Worm (Caenorhabditis elegans) whole organism, early embryonic: ENCODE measurements around the gene saps-1.

Source experiments
- B0310.2 ChIP-seq: sonication (generic microtip); optimal IDR thresholded peaks from 2 replicates; lab custom pipeline; 2016; ENCODE audit warnings: mild to moderate bottlenecking, missing genetic modification characterization, missing compliant biosample characterization
- F13C5.2 ChIP-seq: sonication (generic microtip); optimal IDR thresholded peaks from 2 replicates; lab custom pipeline; 2017; ENCODE audit warnings: mild to moderate bottlenecking, missing genetic modification characterization, inconsistent platforms, missing compliant biosample characterization
- aly-1 ChIP-seq: sonication (generic microtip); optimal IDR thresholded peaks from 2 replicates; lab custom pipeline; 2016; ENCODE audit warnings: missing genetic modification characterization, missing compliant biosample characterization
- ama-1 ChIP-seq: fragments of 150-350 bp; optimal IDR thresholded peaks from 2 replicates; lab custom pipeline; 2014
- ceh-13 ChIP-seq: fragments of 200-800 bp; sonication (Bioruptor generic); optimal IDR thresholded peaks from 2 replicates; lab custom pipeline; 2018; ENCODE audit warnings: mild to moderate bottlenecking, missing genetic modification characterization, missing compliant biosample characterization
- ceh-36 ChIP-seq: sonication (generic microtip); optimal IDR thresholded peaks from 2 replicates; lab custom pipeline; 2016; ENCODE audit warnings: missing genetic modification characterization, inconsistent platforms, missing compliant biosample characterization
- ets-7 ChIP-seq: sonication (generic microtip); optimal IDR thresholded peaks from 2 replicates; lab custom pipeline; 2016; ENCODE audit warnings: missing genotype, missing genetic modification characterization, missing compliant biosample characterization
- flt-1 ChIP-seq: fragments of 200-800 bp; sonication (Bioruptor generic); IDR thresholded peaks from 2 replicates; pipeline ENCODE4 v1.3.6; 2022; ENCODE audit warnings: missing genetic modification characterization, missing compliant biosample characterization
- hmbx-1 ChIP-seq: sonication (generic microtip); optimal IDR thresholded peaks from 2 replicates; lab custom pipeline; 2016; ENCODE audit warnings: mild to moderate bottlenecking, missing genetic modification characterization, missing compliant biosample characterization
- hmg-4 ChIP-seq: fragments of 200-800 bp; sonication (Bioruptor generic); optimal IDR thresholded peaks from 2 replicates; lab custom pipeline; 2018; ENCODE audit warnings: mild to moderate bottlenecking, missing genetic modification characterization, missing compliant biosample characterization
- hnd-1 ChIP-seq: sonication (generic microtip); optimal IDR thresholded peaks from 2 replicates; lab custom pipeline; 2016; ENCODE audit warnings: missing genetic modification characterization, missing compliant biosample characterization
- pes-1 ChIP-seq: fragments of 200-800 bp; sonication (Bioruptor generic); IDR thresholded peaks from 2 replicates; pipeline ENCODE4 v1.3.6; 2022; ENCODE audit warnings: missing genetic modification reagents, missing genetic modification characterization, missing compliant biosample characterization
- scrt-1 ChIP-seq: fragments of 200-800 bp; sonication (Bioruptor generic); IDR thresholded peaks from 2 replicates; pipeline ENCODE4 v1.3.6; 2022; ENCODE audit warnings: missing genetic modification characterization, missing compliant biosample characterization
- sea-1 ChIP-seq: fragments of 200-800 bp; sonication (Bioruptor generic); conservative IDR thresholded peaks from 2 replicates; pipeline ENCODE4 v1.3.6; 2022; ENCODE audit warnings: missing genetic modification characterization, missing compliant biosample characterization
- tbx-11 ChIP-seq: fragments of 200-800 bp; sonication (Bioruptor generic); IDR thresholded peaks from 2 replicates; pipeline ENCODE4 v1.3.6; 2022; ENCODE audit warnings: missing genetic modification characterization, missing compliant biosample characterization
- tbx-37 ChIP-seq: fragments of 200-800 bp; sonication (Bioruptor generic); conservative IDR thresholded peaks from 2 replicates; pipeline ENCODE4 v1.3.6; 2022; ENCODE audit warnings: missing genetic modification reagents, missing genetic modification characterization, missing compliant biosample characterization
- tra-4 ChIP-seq: sonication (generic microtip); optimal IDR thresholded peaks from 2 replicates; lab custom pipeline; 2017; ENCODE audit warnings: missing genetic modification characterization, missing compliant biosample characterization

The saps-1 gene

ce11 chrII:11297217-11297738, at the start of gene saps-1:
Gene saps-1, plus strand, starts transcription at chrII:11297688.
- TF ChIP-seq sea-1 (GFP tag; lab: Robert Waterston, UW) (no peak), ets-7 (tag; lab: Kevin White, UChicago) (no peak), tbx-11 (no peak), B0310.2 (tag; lab: Kevin White, UChicago) (no peak)

ce11 chrII:11255536-11255935, 42.0 kb upstream of the saps-1 start, which contains the start of gene T05B9.2:
Gene T05B9.2, plus strand, starts transcription at chrII:11255836.
- TF ChIP-seq sea-1 (GFP tag; lab: Robert Waterston, UW) (no peak), ceh-36 (no peak), F13C5.2 (tag; lab: Kevin White, UChicago) (no peak), B0310.2 (tag; lab: Kevin White, UChicago) (no peak), ceh-13 (GFP tag; lab: Kevin White, UChicago) (no peak), tbx-37 (GFP tag; lab: Robert Waterston, UW) (no peak), ets-7 (tag; lab: Kevin White, UChicago) (no peak), hmbx-1 (tag; lab: Kevin White, UChicago) (no peak), scrt-1 (GFP tag; lab: Robert Waterston, UW) (no peak), aly-1 (tag; lab: Kevin White, UChicago) (no peak), hnd-1 (no peak), flt-1 (GFP tag; lab: Robert Waterston, UW) (no peak), pes-1 (no peak)

ce11 chrII:11259766-11260165, 37.7 kb upstream of the saps-1 start:
- TF ChIP-seq ama-1 (no peak), B0310.2 (tag; lab: Kevin White, UChicago) (no peak), tbx-37 (GFP tag; lab: Robert Waterston, UW) (no peak)

ce11 chrII:11261173-11261572, 36.3 kb upstream of the saps-1 start, which contains the start of gene T05B9.1:
Gene T05B9.1, minus strand, starts transcription at chrII:11261192.
- no peak for TF ChIP-seq hmg-4 (GFP tag; lab: Kevin White, UChicago)
- TF ChIP-seq F13C5.2 (tag; lab: Kevin White, UChicago) = no peak
- no peak for TF ChIP-seq sea-1 (GFP tag; lab: Robert Waterston, UW)
- TF ChIP-seq ceh-13 (GFP tag; lab: Kevin White, UChicago) = no peak
- no peak for TF ChIP-seq ets-7 (tag; lab: Kevin White, UChicago)
- no peak for TF ChIP-seq B0310.2 (tag; lab: Kevin White, UChicago)
- TF ChIP-seq hnd-1 = no peak
- no peak for TF ChIP-seq pes-1
- TF ChIP-seq tra-4 = no peak
- TF ChIP-seq flt-1 (GFP tag; lab: Robert Waterston, UW) = no peak
- TF ChIP-seq aly-1 (tag; lab: Kevin White, UChicago) = no peak
- TF ChIP-seq tbx-11 = no peak
- no peak for TF ChIP-seq tbx-37 (GFP tag; lab: Robert Waterston, UW)
- TF ChIP-seq hmbx-1 (tag; lab: Kevin White, UChicago) = no peak
- TF ChIP-seq ama-1 = no peak
- no peak for TF ChIP-seq scrt-1 (GFP tag; lab: Robert Waterston, UW)

- no peak for TF ChIP-seq F13C5.2 (tag; lab: Kevin White, UChicago)
- no peak for TF ChIP-seq sea-1 (GFP tag; lab: Robert Waterston, UW)
- no peak for TF ChIP-seq ceh-36
- no peak for TF ChIP-seq hmbx-1 (tag; lab: Kevin White, UChicago)
- no peak for TF ChIP-seq tbx-37 (GFP tag; lab: Robert Waterston, UW)
Measured at ce11 chrII:11268822-11269221, 28.7 kb upstream of the saps-1 start, which contains the start of gene cut-1. Gene cut-1, plus strand, starts transcription at chrII:11269122.

ce11 chrII:11270829-11271228, 26.7 kb upstream of the saps-1 start:
- TF ChIP-seq F13C5.2 (tag; lab: Kevin White, UChicago) (no peak), flt-1 (GFP tag; lab: Robert Waterston, UW) (no peak), sea-1 (GFP tag; lab: Robert Waterston, UW) (no peak), hmbx-1 (tag; lab: Kevin White, UChicago) (no peak), pes-1 (no peak), tbx-37 (GFP tag; lab: Robert Waterston, UW) (no peak), ceh-13 (GFP tag; lab: Kevin White, UChicago) (no peak), hnd-1 (no peak), tbx-11 (no peak), aly-1 (tag; lab: Kevin White, UChicago) (no peak), B0310.2 (tag; lab: Kevin White, UChicago) (no peak), tra-4 (no peak), hmg-4 (GFP tag; lab: Kevin White, UChicago) (no peak), ceh-36 (no peak), ama-1 (no peak), scrt-1 (GFP tag; lab: Robert Waterston, UW) (no peak), ets-7 (tag; lab: Kevin White, UChicago) (no peak)

ce11 chrII:11274876-11275275, 22.6 kb upstream of the saps-1 start:
- TF ChIP-seq hmg-4 (GFP tag; lab: Kevin White, UChicago) (no peak), pes-1 (no peak), ceh-36 (no peak), hmbx-1 (tag; lab: Kevin White, UChicago) (no peak), tra-4 (no peak), tbx-37 (GFP tag; lab: Robert Waterston, UW) (no peak), ceh-13 (GFP tag; lab: Kevin White, UChicago) (no peak), flt-1 (GFP tag; lab: Robert Waterston, UW) (no peak), aly-1 (tag; lab: Kevin White, UChicago) (no peak), sea-1 (GFP tag; lab: Robert Waterston, UW) (no peak), scrt-1 (GFP tag; lab: Robert Waterston, UW) (no peak), tbx-11 (no peak)

- no peak for TF ChIP-seq tra-4
- no peak for TF ChIP-seq scrt-1 (GFP tag; lab: Robert Waterston, UW)
- no peak for TF ChIP-seq ets-7 (tag; lab: Kevin White, UChicago)
- TF ChIP-seq pes-1 = no peak
- no peak for TF ChIP-seq aly-1 (tag; lab: Kevin White, UChicago)
- TF ChIP-seq flt-1 (GFP tag; lab: Robert Waterston, UW) = no peak
- no peak for TF ChIP-seq B0310.2 (tag; lab: Kevin White, UChicago)
- no peak for TF ChIP-seq ama-1
- TF ChIP-seq sea-1 (GFP tag; lab: Robert Waterston, UW) = no peak
Measured at ce11 chrII:11275484-11275883, 22.0 kb upstream of the saps-1 start.
